Worm (Caenorhabditis elegans): ENCODE measurements around the gene nlp-25.

- TF ChIP-seq pha-4 (tag; optimal IDR thresholded peaks at IDR 0.05): no peak
- TF ChIP-seq drap-1 (GFP tag; optimal IDR thresholded peaks at IDR 0.05): no peak
- no peak for TF ChIP-seq sem-2 (GFP tag; optimal IDR thresholded peaks at IDR 0.05)
- no peak for TF ChIP-seq elt-1 (tag; optimal IDR thresholded peaks at IDR 0.05; ENCODE audit: borderline replicate concordance, insufficient read depth)
- TF ChIP-seq blmp-1 (tag; optimal IDR thresholded peaks at IDR 0.05): no peak
- no peak for TF ChIP-seq sptf-1 (tag; optimal IDR thresholded peaks at IDR 0.05)
- TF ChIP-seq nhr-2 (tag; optimal IDR thresholded peaks at IDR 0.05): no peak
- TF ChIP-seq nhr-12 (tag; optimal IDR thresholded peaks at IDR 0.05): no peak
- no peak for TF ChIP-seq ztf-11 (tag; optimal IDR thresholded peaks at IDR 0.05)
- TF ChIP-seq ham-2 (GFP tag; optimal IDR thresholded peaks at IDR 0.05): no peak
Observed at ce11 chrV:19632546-19632945, 26.6 kb downstream of the nlp-25 start, which contains the start of gene Y43F8C.5.

Measured in whole organism, mixed stage, embryonic.